Fruit fly (Drosophila melanogaster) whole organism, prepupa: ENCODE results near the gene peng.
A peak's percentile ranks its signal among the peaks of the same experiment; 100 is the strongest.

Source experiments
- Blimp-1 ChIP-seq: fragments of 200-800 bp; sonication (Bioruptor generic); optimal IDR thresholded peaks from 3 replicates; lab custom pipeline; 2017; ENCODE audit warnings: missing biosample characterization, missing genetic modification characterization, mild to moderate bottlenecking, moderate library complexity, missing genetic modification reagents
- CG10669 ChIP-seq: fragments of 200-800 bp; sonication (Bioruptor generic); optimal IDR thresholded peaks from 3 replicates; lab custom pipeline; 2018; ENCODE audit warnings: missing biosample characterization, mild to moderate bottlenecking, missing genetic modification characterization, moderate library complexity
- CG11762 ChIP-seq: fragments of 200-800 bp; sonication (Bioruptor generic); optimal IDR thresholded peaks from 3 replicates; lab custom pipeline; 2016; ENCODE audit warnings: missing biosample characterization, missing genetic modification characterization; ENCODE audit not compliant: insufficient read depth
- CG11902 ChIP-seq: fragments of 200-800 bp; sonication (Bioruptor generic); optimal IDR thresholded peaks from 3 replicates; lab custom pipeline; 2016; ENCODE audit warnings: missing biosample characterization, missing genetic modification characterization
- CG15336 ChIP-seq: fragments of 200-800 bp; sonication (Bioruptor generic); IDR thresholded peaks from 2 replicates; pipeline ENCODE4 v1.3.6; 2022; ENCODE audit warnings: missing biosample characterization, missing genetic modification characterization
- CG1621 ChIP-seq: fragments of 200-800 bp; sonication (Bioruptor generic); optimal IDR thresholded peaks from 3 replicates; lab custom pipeline; 2018; ENCODE audit warnings: missing biosample characterization, mild to moderate bottlenecking, missing genetic modification characterization
- CG16779 ChIP-seq: fragments of 200-800 bp; sonication (Bioruptor generic); optimal IDR thresholded peaks from 3 replicates; lab custom pipeline; 2017; ENCODE audit warnings: missing biosample characterization, mild to moderate bottlenecking, missing genetic modification characterization
- CG3032 ChIP-seq: fragments of 200-800 bp; optimal IDR thresholded peaks from 2 replicates; lab custom pipeline; 2019; ENCODE audit warnings: missing biosample characterization, mild to moderate bottlenecking, missing genetic modification characterization, moderate library complexity
- CG3919 ChIP-seq: fragments of 200-800 bp; sonication (Bioruptor generic); optimal IDR thresholded peaks from 3 replicates; lab custom pipeline; 2016; ENCODE audit warnings: missing biosample characterization, missing genetic modification characterization
- CG4318 ChIP-seq: fragments of 200-800 bp; sonication (Bioruptor generic); optimal IDR thresholded peaks from 3 replicates; lab custom pipeline; 2017; ENCODE audit warnings: missing biosample characterization, mild to moderate bottlenecking, missing genetic modification characterization
- CG6163 ChIP-seq: fragments of 200-800 bp; sonication (Bioruptor generic); IDR thresholded peaks from 3 replicates; pipeline ENCODE4 v1.3.6; 2022; ENCODE audit warnings: missing biosample characterization, missing genetic modification characterization
- CG6276 ChIP-seq: fragments of 200-800 bp; sonication (Bioruptor generic); optimal IDR thresholded peaks from 2 replicates; lab custom pipeline; 2017; ENCODE audit warnings: missing biosample characterization, mild to moderate bottlenecking, missing genetic modification characterization
- CG6792 ChIP-seq: fragments of 200-800 bp; sonication (Bioruptor generic); optimal IDR thresholded peaks from 3 replicates; lab custom pipeline; 2016; ENCODE audit warnings: missing biosample characterization, missing genetic modification characterization
- CG6808 ChIP-seq: fragments of 200-800 bp; sonication (Bioruptor generic); optimal IDR thresholded peaks from 3 replicates; lab custom pipeline; 2017; ENCODE audit warnings: missing biosample characterization, missing genetic modification characterization, mild to moderate bottlenecking, moderate library complexity, missing genetic modification reagents
- CG8319 ChIP-seq: fragments of 200-800 bp; sonication (Bioruptor generic); optimal IDR thresholded peaks from 3 replicates; lab custom pipeline; 2016; ENCODE audit warnings: missing biosample characterization, missing genetic modification characterization
- CG8632 ChIP-seq: fragments of 200-800 bp; sonication (Bioruptor generic); optimal IDR thresholded peaks from 3 replicates; lab custom pipeline; 2016; ENCODE audit warnings: missing biosample characterization, missing genetic modification characterization
- CG9139 ChIP-seq: fragments of 200-800 bp; sonication (Bioruptor generic); optimal IDR thresholded peaks from 3 replicates; lab custom pipeline; 2017; ENCODE audit warnings: missing biosample characterization, mild to moderate bottlenecking, missing genetic modification characterization
- Eip75B ChIP-seq: fragments of 200-800 bp; sonication (Bioruptor generic); optimal IDR thresholded peaks from 3 replicates; lab custom pipeline; 2016; ENCODE audit warnings: missing biosample characterization, missing genetic modification characterization
- Eip78C ChIP-seq: fragments of 200-800 bp; sonication (Bioruptor generic); peaks from one replicate; lab custom pipeline; 2016; ENCODE audit warnings: missing biosample characterization, missing genetic modification characterization
- Eip93F ChIP-seq: fragments of 200-800 bp; sonication (Bioruptor generic); optimal IDR thresholded peaks from 2 replicates; lab custom pipeline; 2016; ENCODE audit warnings: missing biosample characterization, mild to moderate bottlenecking, missing genetic modification characterization
- Ets21C ChIP-seq: fragments of 200-800 bp; sonication (Bioruptor generic); optimal IDR thresholded peaks from 3 replicates; lab custom pipeline; 2016; ENCODE audit warnings: missing biosample characterization, missing genetic modification characterization
- Ets96B ChIP-seq: fragments of 200-800 bp; optimal IDR thresholded peaks from 2 replicates; lab custom pipeline; 2019; ENCODE audit warnings: missing biosample characterization, mild to moderate bottlenecking, missing genetic modification characterization, moderate library complexity
- Hr4 ChIP-seq: fragments of 200-800 bp; sonication (Bioruptor generic); optimal IDR thresholded peaks from 3 replicates; lab custom pipeline; 2016; ENCODE audit warnings: missing biosample characterization, missing genetic modification characterization
- Lpt ChIP-seq: fragments of 200-800 bp; sonication (Bioruptor generic); optimal IDR thresholded peaks from 3 replicates; lab custom pipeline; 2016; ENCODE audit warnings: missing biosample characterization, missing genetic modification characterization
- OdsH ChIP-seq: fragments of 200-800 bp; sonication (Bioruptor generic); optimal IDR thresholded peaks from 3 replicates; lab custom pipeline; 2016; ENCODE audit warnings: missing biosample characterization, missing genetic modification characterization
- Smox ChIP-seq: fragments of 200-800 bp; sonication (Bioruptor generic); optimal IDR thresholded peaks from 3 replicates; lab custom pipeline; 2016; ENCODE audit warnings: missing biosample characterization, missing genetic modification characterization
- Sox102F ChIP-seq: fragments of 200-800 bp; sonication (Bioruptor generic); optimal IDR thresholded peaks from 2 replicates; lab custom pipeline; 2016; ENCODE audit warnings: missing biosample characterization, mild to moderate bottlenecking, missing genetic modification characterization
- Sox14 ChIP-seq: fragments of 200-800 bp; sonication (Bioruptor generic); optimal IDR thresholded peaks from 3 replicates; lab custom pipeline; 2016; ENCODE audit warnings: missing biosample characterization, missing genetic modification characterization
- Sox15 ChIP-seq: fragments of 200-800 bp; sonication (Bioruptor generic); optimal IDR thresholded peaks from 3 replicates; lab custom pipeline; 2016; ENCODE audit warnings: missing biosample characterization, missing genetic modification characterization
- achi ChIP-seq: fragments of 200-800 bp; sonication (Bioruptor generic); optimal IDR thresholded peaks from 3 replicates; lab custom pipeline; 2016; ENCODE audit warnings: missing biosample characterization, missing genetic modification characterization
- acj6 ChIP-seq: fragments of 200-800 bp; sonication (Bioruptor generic); optimal IDR thresholded peaks from 3 replicates; lab custom pipeline; 2016; ENCODE audit warnings: missing biosample characterization, missing genetic modification characterization
- dac ChIP-seq: fragments of 200-800 bp; sonication (Bioruptor generic); optimal IDR thresholded peaks from 2 replicates; lab custom pipeline; 2017; ENCODE audit warnings: missing biosample characterization, mild to moderate bottlenecking, missing genetic modification characterization
- dsx ChIP-seq: fragments of 200-800 bp; optimal IDR thresholded peaks from 3 replicates; lab custom pipeline; 2019; ENCODE audit warnings: missing biosample characterization, mild to moderate bottlenecking, missing genetic modification characterization, moderate library complexity; ENCODE audit not compliant: poor library complexity, severe bottlenecking
- eg ChIP-seq: fragments of 200-800 bp; sonication (Bioruptor generic); IDR thresholded peaks from 3 replicates; pipeline ENCODE4 v1.3.6; 2022; ENCODE audit warnings: missing biosample characterization, missing genetic modification characterization
- esn ChIP-seq: fragments of 200-800 bp; sonication (Bioruptor generic); optimal IDR thresholded peaks from 2 replicates; lab custom pipeline; 2016; ENCODE audit warnings: missing biosample characterization, mild to moderate bottlenecking, missing genetic modification characterization, moderate library complexity
- fd59A ChIP-seq: fragments of 200-800 bp; sonication (Bioruptor generic); optimal IDR thresholded peaks from 2 replicates; lab custom pipeline; 2017; ENCODE audit warnings: missing biosample characterization, mild to moderate bottlenecking, missing genetic modification characterization, missing genetic modification reagents
- fkh ChIP-seq: fragments of 200-800 bp; sonication (Bioruptor generic); optimal IDR thresholded peaks from 3 replicates; lab custom pipeline; 2017; ENCODE audit warnings: missing biosample characterization, mild to moderate bottlenecking, missing genetic modification characterization, moderate library complexity
- net ChIP-seq: fragments of 200-800 bp; sonication (Bioruptor generic); optimal IDR thresholded peaks from 3 replicates; lab custom pipeline; 2016; ENCODE audit warnings: missing biosample characterization, missing genetic modification characterization
- spab ChIP-seq: fragments of 200-800 bp; sonication (Bioruptor generic); optimal IDR thresholded peaks from 2 replicates; lab custom pipeline; 2017; ENCODE audit warnings: missing biosample characterization, mild to moderate bottlenecking, missing genetic modification characterization, missing genetic modification reagents
- ss ChIP-seq, 2 experiments: fragments of 200-800 bp; sonication (Bioruptor generic); optimal IDR thresholded peaks; 2 replicates in 1 of 2; 3 replicates in 1 of 2; lab custom pipeline; 2017 to 2018; ENCODE audit warnings: mild to moderate bottlenecking in 2 of 2, missing biosample characterization in 2 of 2, missing genetic modification characterization in 2 of 2, moderate library complexity in 1 of 2
- svp ChIP-seq: fragments of 200-800 bp; sonication (Bioruptor generic); peaks from one replicate; lab custom pipeline; 2016; ENCODE audit warnings: missing biosample characterization, missing genetic modification characterization
- topi ChIP-seq: fragments of 200-800 bp; sonication (Bioruptor generic); optimal IDR thresholded peaks from 3 replicates; lab custom pipeline; 2016; ENCODE audit warnings: missing biosample characterization, missing genetic modification characterization
- vri ChIP-seq: fragments of 200-800 bp; sonication (Bioruptor generic); optimal IDR thresholded peaks from 3 replicates; lab custom pipeline; 2016; ENCODE audit warnings: missing biosample characterization, mild to moderate bottlenecking, missing genetic modification characterization

peng gene

DNA sequence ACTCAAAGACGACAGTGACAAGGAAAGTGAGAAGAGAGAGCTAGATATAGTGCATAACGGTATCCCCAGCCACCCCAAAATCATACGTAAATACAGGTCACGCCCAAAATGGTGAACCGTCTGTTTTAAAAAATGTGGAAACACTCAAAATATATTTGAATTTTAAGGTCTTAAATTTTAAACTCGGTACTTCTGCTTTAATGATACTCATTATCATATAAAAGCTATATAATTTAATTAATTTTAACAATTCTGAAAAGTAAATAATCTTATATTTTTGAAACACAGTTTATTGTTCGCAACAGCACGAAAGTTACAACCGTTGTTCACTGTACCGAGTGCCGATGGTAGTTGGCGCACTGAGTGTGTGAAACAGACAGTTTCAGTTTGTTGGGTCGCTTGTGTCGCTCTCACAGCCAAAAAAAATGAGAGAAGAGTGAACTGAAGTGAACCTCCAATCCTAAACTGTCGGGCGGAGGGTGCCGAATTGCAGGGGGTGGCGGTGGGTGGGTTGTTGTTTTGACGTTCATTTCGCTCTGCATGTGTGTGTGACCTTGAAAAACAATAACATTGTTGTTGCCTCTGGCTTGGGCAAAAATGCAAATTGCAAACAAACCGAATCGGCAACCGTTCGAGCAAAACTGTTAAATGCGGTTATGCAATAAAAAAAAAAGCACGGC lies 16.8 kb upstream of the peng start (continued):
- TF ChIP-seq CG1621 (tag; lab: Kevin White, UChicago) (peak; percentile 57), spab (peak; percentile 63), vri (GFP tag; lab: Kevin White, UChicago) (peak; percentile 48), net (GFP tag; lab: Kevin White, UChicago) (peak; percentile 84), Blimp-1 (peak; percentile 57), CG8632 (GFP tag; lab: Kevin White, UChicago) (peak; percentile 61), CG9139 (GFP tag; lab: Kevin White, UChicago) (peak; percentile 54), fd59A (GFP tag; lab: Kevin White, UChicago) (peak; percentile 66), Smox (GFP tag; lab: Kevin White, UChicago) (peak; percentile 66)

- TF ChIP-seq CG3919 (GFP tag; lab: Kevin White, UChicago), result no peak
- TF ChIP-seq ss (GFP tag; optimal IDR thresholded peaks at IDR 0.05; lab: Kevin White, UChicago), result no peak
- no peak for TF ChIP-seq CG9139 (GFP tag; lab: Kevin White, UChicago)
- peak; percentile 1 for TF ChIP-seq vri (GFP tag; lab: Kevin White, UChicago)
- peak; percentile 68 for TF ChIP-seq svp
- TF ChIP-seq Blimp-1, result no peak
- TF ChIP-seq fkh (GFP tag; lab: Kevin White, UChicago), result peak; percentile 20
- no peak for TF ChIP-seq net (GFP tag; lab: Kevin White, UChicago)
- peak; percentile 60 for TF ChIP-seq Eip93F (GFP tag; lab: Kevin White, UChicago)
- peak; percentile 28 for TF ChIP-seq Eip78C
- no peak for TF ChIP-seq Ets96B
- no peak for TF ChIP-seq Ets21C
- no peak for TF ChIP-seq CG4318
- TF ChIP-seq CG10669, result no peak
Observed at dm6 chrX:21365421-21365820, 15.8 kb upstream of the peng start.

DNA sequence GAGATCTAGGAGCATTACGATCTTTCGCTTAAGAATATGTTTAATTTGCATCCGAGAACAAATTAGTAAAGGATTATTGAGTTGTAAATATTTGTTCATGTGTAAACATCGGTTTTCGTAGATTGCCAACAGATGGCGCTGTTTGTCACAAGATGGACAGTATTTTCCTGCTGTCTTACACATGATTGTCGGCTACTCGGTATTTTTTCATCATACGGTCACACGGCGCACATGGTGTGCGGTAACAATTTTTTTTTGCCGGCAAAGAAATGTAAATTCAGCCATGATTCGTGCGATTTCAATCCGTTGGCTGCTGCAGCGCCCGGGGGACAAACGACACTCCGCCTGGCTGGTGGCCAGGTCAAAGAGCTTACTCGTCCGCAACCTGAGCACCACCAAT lies 13.2 kb upstream of the peng start, which contains the start of the genes bbx and waw:
Gene bbx, plus strand, starts transcription at position 151 of the 400 bp plus-strand sequence.
Gene waw, plus strand, starts transcription at position 151 of the 400 bp plus-strand sequence.
- TF ChIP-seq eg (GFP tag; lab: Robert Waterston, UW), result no peak
- peak; percentile 19 for TF ChIP-seq topi (GFP tag; lab: Kevin White, UChicago)
- TF ChIP-seq esn (GFP tag; lab: Kevin White, UChicago), result peak; percentile 42
- no peak for TF ChIP-seq CG8632 (GFP tag; lab: Kevin White, UChicago)
- no peak for TF ChIP-seq Lpt (GFP tag; lab: Kevin White, UChicago)
- peak; percentile 71 for TF ChIP-seq Eip78C
- no peak for TF ChIP-seq Blimp-1
- TF ChIP-seq dsx (GFP tag; lab: Kevin White, UChicago), result peak; percentile 12
- TF ChIP-seq fkh (GFP tag; lab: Kevin White, UChicago), result peak; percentile 98
- TF ChIP-seq CG3032 (tag; lab: Kevin White, UChicago), result peak; percentile 19
- TF ChIP-seq ss (GFP tag; optimal IDR thresholded peaks at IDR 0.05; lab: Kevin White, UChicago), result peak in 1 of 2 experiments; percentile 25
- peak; percentile 17 for TF ChIP-seq Eip75B (GFP tag; lab: Kevin White, UChicago)
- no peak for TF ChIP-seq CG11762 (GFP tag; lab: Kevin White, UChicago)
- peak; percentile 4 for TF ChIP-seq Sox14 (GFP tag; lab: Kevin White, UChicago)
- TF ChIP-seq Sox15 (GFP tag; lab: Kevin White, UChicago), result no peak
- peak; percentile 36 for TF ChIP-seq svp
- no peak for TF ChIP-seq CG9139 (GFP tag; lab: Kevin White, UChicago)
- TF ChIP-seq CG6276, result no peak
- TF ChIP-seq vri (GFP tag; lab: Kevin White, UChicago), result peak; percentile 99
- peak; percentile 6 for TF ChIP-seq Smox (GFP tag; lab: Kevin White, UChicago)
- TF ChIP-seq net (GFP tag; lab: Kevin White, UChicago), result no peak
- no peak for TF ChIP-seq CG15336 (GFP tag; lab: Robert Waterston, UW)
- no peak for TF ChIP-seq CG6163 (GFP tag; lab: Robert Waterston, UW)
- TF ChIP-seq CG6792 (GFP tag; lab: Kevin White, UChicago), result no peak
- no peak for TF ChIP-seq achi
- no peak for TF ChIP-seq CG16779
- no peak for TF ChIP-seq Sox102F
- no peak for TF ChIP-seq Hr4
- TF ChIP-seq CG11902 (GFP tag; lab: Kevin White, UChicago), result no peak
- peak; percentile 22 for TF ChIP-seq CG6808
- TF ChIP-seq CG8319 (GFP tag; lab: Kevin White, UChicago), result no peak
- TF ChIP-seq acj6 (GFP tag; lab: Kevin White, UChicago), result no peak
- no peak for TF ChIP-seq OdsH (GFP tag; lab: Kevin White, UChicago)
- no peak for TF ChIP-seq dac (GFP tag; lab: Kevin White, UChicago)
